Worm (Caenorhabditis elegans): Measurements from ENCODE around the gene jhdm-1.

DNA sequence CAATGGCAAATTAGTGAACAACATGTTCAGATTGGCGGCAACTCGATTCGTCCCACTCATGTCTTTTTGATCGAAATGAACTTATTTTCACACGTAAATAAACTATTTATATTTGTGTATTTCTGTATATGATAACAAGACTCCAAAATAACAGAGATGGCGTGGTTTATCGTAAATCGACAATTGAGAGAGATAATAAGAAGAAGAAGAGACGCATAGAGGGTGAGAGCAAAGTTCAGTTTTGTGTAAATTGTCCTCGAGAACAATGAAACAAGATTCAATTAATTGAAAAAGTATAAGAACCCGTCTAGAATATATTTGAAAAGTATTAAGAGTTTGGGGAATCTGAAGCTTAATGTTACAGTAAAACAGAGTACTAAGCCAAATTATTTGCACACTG lies 42.9 kb upstream of the jhdm-1 start:
- no peak for TF ChIP-seq ama-1 (optimal IDR thresholded peaks at IDR 0.05)
- no peak for TF ChIP-seq unc-55 (GFP tag; optimal IDR thresholded peaks at IDR 0.05)

Data from whole organism, L2 larva.